Fruit fly (Drosophila melanogaster): ENCODE measurements around the gene CG10646.

The CG10646 gene

DNA sequence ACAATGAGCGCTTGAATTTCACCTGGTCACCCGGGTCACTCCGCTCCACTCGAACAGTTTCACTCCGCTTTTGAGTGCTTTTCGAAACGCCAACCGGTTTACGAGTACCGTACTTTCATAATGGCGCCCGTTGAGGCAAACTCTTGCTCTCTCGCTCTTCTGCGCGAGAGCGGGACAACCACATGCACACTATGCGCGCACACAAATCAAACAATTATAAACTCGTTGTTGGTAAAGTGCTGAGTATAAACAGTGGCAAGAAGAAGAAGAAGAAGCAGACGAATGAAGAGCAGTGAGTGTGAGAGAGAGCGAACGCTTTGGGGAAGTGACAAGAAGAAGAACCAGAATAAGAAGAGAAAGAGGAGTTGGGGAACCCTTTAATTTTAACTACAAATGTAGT, 35.7 kb downstream of the CG10646 start, which contains the start of gene eyg (continued):
- TF ChIP-seq CG6791 (GFP tag; IDR thresholded peaks at IDR 0.05; ENCODE audit: partially characterized antibody) (peak; percentile 58; the same call in 2 of the 3 replicates), CG3407 (GFP tag; optimal IDR thresholded peaks at IDR 0.05) (peak; percentile 12), CG12391 (tag; optimal IDR thresholded peaks at IDR 0.05) (peak; percentile 4), zf30C (GFP tag; optimal IDR thresholded peaks at IDR 0.05) (peak; percentile 40), trh (GFP tag; optimal IDR thresholded peaks at IDR 0.05) (peak; percentile 27), dysf (GFP tag; IDR thresholded peaks at IDR 0.05) (0 out of 3 replicates have a peak, but pooled peaks have one; percentile 34), GATAe (GFP tag; conservative IDR thresholded peaks at IDR 0.05) (peak; percentile 26; the same call in 1 of the 2 replicates), Ada2b (GFP tag; IDR thresholded peaks at IDR 0.05) (no peak), tio (GFP tag; optimal IDR thresholded peaks at IDR 0.05) (no peak), exex (tag; optimal IDR thresholded peaks at IDR 0.05) (peak; percentile 77), pho (GFP tag; optimal IDR thresholded peaks at IDR 0.05) (peak; percentile 8), CG10321 (GFP tag; IDR thresholded peaks at IDR 0.05) (peak; percentile 100), ci (GFP tag; IDR thresholded peaks at IDR 0.05) (peak; percentile 69; the same call in 2 of the 3 replicates), Jarid2 (GFP tag; optimal IDR thresholded peaks at IDR 0.05) (peak; percentile 68), seq (GFP tag; IDR thresholded peaks at IDR 0.05) (peak; percentile 55; the same call in 1 of the 2 replicates), E2f1 (GFP tag; IDR thresholded peaks at IDR 0.05) (no peak), Adf1 (GFP tag; IDR thresholded peaks at IDR 0.05) (peak; percentile 76), Six4 (GFP tag; optimal IDR thresholded peaks at IDR 0.05) (peak; percentile 17), CG2199 (GFP tag; IDR thresholded peaks at IDR 0.05) (0 out of 3 replicates have a peak, but pooled peaks have one; percentile 9), Hey (tag; optimal IDR thresholded peaks at IDR 0.05) (no peak), CG10959 (GFP tag; IDR thresholded peaks at IDR 0.05) (no peak), ara (GFP tag; IDR thresholded peaks at IDR 0.05) (peak; percentile 57; the same call in 1 of the 2 replicates), Awh (GFP tag; IDR thresholded peaks at IDR 0.05) (0 out of 2 replicates have a peak, but pooled peaks have one; percentile 28), Myb (GFP tag; optimal IDR thresholded peaks at IDR 0.05) (peak; percentile 16), kni (GFP tag; optimal IDR thresholded peaks at IDR 0.05) (peak; percentile 73), E2f2 (GFP tag; IDR thresholded peaks at IDR 0.05) (peak; percentile 21; the same call in 1 of the 2 replicates), fd64A (GFP tag; optimal IDR thresholded peaks at IDR 0.05) (peak; percentile 6), phol (tag; optimal IDR thresholded peaks at IDR 0.05) (peak; percentile 79), nau (GFP tag; optimal IDR thresholded peaks at IDR 0.05) (peak; percentile 71), Vsx1 (GFP tag; optimal IDR thresholded peaks at IDR 0.05) (peak; percentile 64), zen (tag; optimal IDR thresholded peaks at IDR 0.05) (peak; percentile 36), bbx (GFP tag; IDR thresholded peaks at IDR 0.05; ENCODE audit: partially characterized antibody) (peak; percentile 81), ewg (GFP tag; optimal IDR thresholded peaks at IDR 0.05) (peak; percentile 97), p53 (GFP tag; optimal IDR thresholded peaks at IDR 0.05) (peak; percentile 36), CG17568 (GFP tag; optimal IDR thresholded peaks at IDR 0.05) (no peak), tna (GFP tag; IDR thresholded peaks at IDR 0.05; ENCODE audit: partially characterized antibody) (peak; percentile 70), CG17802 (tag; optimal IDR thresholded peaks at IDR 0.05) (no peak), rib (GFP tag; IDR thresholded peaks at IDR 0.05) (0 out of 2 replicates have a peak, but pooled peaks have one; percentile 16), HLH4C (GFP tag; IDR thresholded peaks at IDR 0.05; ENCODE audit: partially characterized antibody) (peak; percentile 36; the same call in 1 of the 3 replicates), CHES-1-like (GFP tag; optimal IDR thresholded peaks at IDR 0.05) (peak; percentile 52), pan (optimal IDR thresholded peaks at IDR 0.05) (no peak), pan (GFP tag; optimal IDR thresholded peaks at IDR 0.05 in 1 of 2, IDR thresholded peaks at IDR 0.05 in 1 of 2) (peak in 1 of 2 experiments; percentile 39), NfI (GFP tag; optimal IDR thresholded peaks at IDR 0.05) (peak; percentile 47), Opbp (GFP tag; IDR thresholded peaks at IDR 0.05; ENCODE audit: partially characterized antibody) (peak; percentile 61; the same call in 1 of the 3 replicates), sens (GFP tag) (peak; percentile 76), HLHmδ (GFP tag; optimal IDR thresholded peaks at IDR 0.05) (peak; percentile 46), CG17186 (GFP tag; optimal IDR thresholded peaks at IDR 0.05) (peak; percentile 26), Stat92E (GFP tag; optimal IDR thresholded peaks at IDR 0.05) (peak in 1 of 3 experiments; percentile 76), ind (GFP tag; optimal IDR thresholded peaks at IDR 0.05) (peak; percentile 2)
